Worm (Caenorhabditis elegans): Measurements from ENCODE around the gene C25H3.3.

DNA sequence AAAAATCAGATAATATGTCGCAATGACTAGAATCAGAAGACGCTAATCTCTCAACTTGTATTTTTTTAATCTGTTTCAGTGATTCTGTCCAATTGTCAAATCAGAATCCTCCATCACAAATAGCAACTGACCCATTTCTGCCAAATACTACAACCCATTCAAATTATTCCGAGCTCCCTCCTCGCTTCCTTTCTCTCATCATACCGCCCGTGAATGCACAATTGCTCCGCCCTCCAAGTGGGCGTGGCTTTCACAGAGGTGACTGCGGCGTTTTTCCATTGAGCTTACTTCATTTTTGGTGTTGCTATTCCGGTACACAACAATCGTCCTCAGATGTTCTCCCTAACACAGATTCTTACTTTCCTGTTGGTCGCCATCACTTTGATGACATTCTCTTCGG lies 13.3 kb upstream of the C25H3.3 start, which contains the start of gene flp-27:
- no peak for TF ChIP-seq him-1 (tag; optimal IDR thresholded peaks at IDR 0.05)
- TF ChIP-seq dao-5 (tag; optimal IDR thresholded peaks at IDR 0.05): no peak

All from whole organism, L4/young adult.